Fruit fly (Drosophila melanogaster): Measurements from ENCODE around the gene CG34279.
A peak's percentile ranks its signal among the peaks of the same experiment; 100 is the strongest.

CG34279 gene

dm6 chr3R:17401289-17401752, 1.8 kb downstream of the CG34279 start (continued):
- peak; percentile 40; the same call in 1 of the 3 replicates for TF ChIP-seq tgo (GFP tag; IDR thresholded peaks at IDR 0.05)
- peak; percentile 67 for TF ChIP-seq slbo (GFP tag; IDR thresholded peaks at IDR 0.05)
- peak; percentile 40 for TF ChIP-seq B-H2 (GFP tag; optimal IDR thresholded peaks at IDR 0.05)
- no peak for TF ChIP-seq Trl (optimal IDR thresholded peaks at IDR 0.05)
- TF ChIP-seq Trl (GFP tag; optimal IDR thresholded peaks at IDR 0.05) = peak; percentile 53
- TF ChIP-seq prd (optimal IDR thresholded peaks at IDR 0.05) = no peak
- peak; percentile 59 for TF ChIP-seq prd (GFP tag; IDR thresholded peaks at IDR 0.05)
- no peak for TF ChIP-seq ap (GFP tag; IDR thresholded peaks at IDR 0.05)
- TF ChIP-seq ash1 (GFP tag; optimal IDR thresholded peaks at IDR 0.05) = no peak
- peak; percentile 47 for TF ChIP-seq dmrt99B (tag; optimal IDR thresholded peaks at IDR 0.05)
- no peak for TF ChIP-seq run (tag; optimal IDR thresholded peaks at IDR 0.05)
- no peak for TF ChIP-seq CG8281 (tag; optimal IDR thresholded peaks at IDR 0.05)
- peak; percentile 39 for TF ChIP-seq CG13624 (GFP tag; optimal IDR thresholded peaks at IDR 0.05)
- no peak for TF ChIP-seq gce (GFP tag; IDR thresholded peaks at IDR 0.05)
- TF ChIP-seq Gsc (GFP tag; IDR thresholded peaks at IDR 0.05) = no peak
- no peak for TF ChIP-seq tll (GFP tag; optimal IDR thresholded peaks at IDR 0.05)
- TF ChIP-seq sens (GFP tag) = peak; percentile 89
- peak; percentile 45; the same call in 1 of the 2 replicates for TF ChIP-seq CG6272 (GFP tag; IDR thresholded peaks at IDR 0.05)
- TF ChIP-seq CG10431 (GFP tag; optimal IDR thresholded peaks at IDR 0.05) = no peak
- peak; percentile 50 for TF ChIP-seq az2 (GFP tag; optimal IDR thresholded peaks at IDR 0.05)
- TF ChIP-seq CoRest (tag; optimal IDR thresholded peaks at IDR 0.05) = peak; percentile 66
- TF ChIP-seq CG13287 (GFP tag; IDR thresholded peaks at IDR 0.05; ENCODE audit: partially characterized antibody) = peak; percentile 86
- TF ChIP-seq toy (GFP tag; IDR thresholded peaks at IDR 0.05) = no peak
- no peak for TF ChIP-seq CG16815 (GFP tag; optimal IDR thresholded peaks at IDR 0.05)
- TF ChIP-seq gt (GFP tag; IDR thresholded peaks at IDR 0.05) = no peak
- TF ChIP-seq sob (GFP tag; IDR thresholded peaks at IDR 0.05) = 0 out of 2 replicates have a peak, but pooled peaks have one; percentile 43
- peak; percentile 44 for TF ChIP-seq B-H1 (GFP tag; IDR thresholded peaks at IDR 0.05)
- TF ChIP-seq Xrp1 (GFP tag; IDR thresholded peaks at IDR 0.05) = peak; percentile 17; the same call in 1 of the 2 replicates
- TF ChIP-seq sc (optimal IDR thresholded peaks at IDR 0.05) = no peak
- no peak for TF ChIP-seq sc (GFP tag; optimal IDR thresholded peaks at IDR 0.05)
- TF ChIP-seq Ravus (GFP tag; IDR thresholded peaks at IDR 0.05) = no peak
- TF ChIP-seq CG7271 (tag; optimal IDR thresholded peaks at IDR 0.05) = no peak
- TF ChIP-seq ind (GFP tag; optimal IDR thresholded peaks at IDR 0.05) = peak; percentile 33
- no peak for TF ChIP-seq usp (GFP tag; optimal IDR thresholded peaks at IDR 0.05)
- TF ChIP-seq ab (GFP tag; optimal IDR thresholded peaks at IDR 0.05) = peak; percentile 11
- no peak for TF ChIP-seq sima (GFP tag; optimal IDR thresholded peaks at IDR 0.05)
- peak; percentile 79 for TF ChIP-seq CG4617 (GFP tag; optimal IDR thresholded peaks at IDR 0.05; ENCODE audit: borderline replicate concordance)
- TF ChIP-seq Dip3 (GFP tag; optimal IDR thresholded peaks at IDR 0.05) = peak; percentile 64
- TF ChIP-seq Sin3A (optimal IDR thresholded peaks at IDR 0.05) = no peak
- TF ChIP-seq sug (tag; optimal IDR thresholded peaks at IDR 0.05) = peak; percentile 52
- TF ChIP-seq wor (GFP tag; IDR thresholded peaks at IDR 0.05) = no peak
- TF ChIP-seq gsb (GFP tag; IDR thresholded peaks at IDR 0.05) = no peak
- TF ChIP-seq fu2 (GFP tag; optimal IDR thresholded peaks at IDR 0.05) = peak; percentile 67
- no peak for TF ChIP-seq sqz (GFP tag; optimal IDR thresholded peaks at IDR 0.05)
- no peak for TF ChIP-seq Poxn (GFP tag; IDR thresholded peaks at IDR 0.05)
- TF ChIP-seq BtbVII (GFP tag; optimal IDR thresholded peaks at IDR 0.05) = peak; percentile 3
- no peak for TF ChIP-seq CG10462 (GFP tag; optimal IDR thresholded peaks at IDR 0.05)
- peak; percentile 71 for TF ChIP-seq CG1024 (GFP tag; IDR thresholded peaks at IDR 0.05)
- TF ChIP-seq gro (GFP tag; optimal IDR thresholded peaks at IDR 0.05) = peak; percentile 51
- TF ChIP-seq CG1602 (GFP tag; optimal IDR thresholded peaks at IDR 0.05) = peak; percentile 22
- TF ChIP-seq HHEX (GFP tag; optimal IDR thresholded peaks at IDR 0.05) = no peak
- peak; percentile 16 for TF ChIP-seq crc (GFP tag; optimal IDR thresholded peaks at IDR 0.05)
- TF ChIP-seq trh (GFP tag; optimal IDR thresholded peaks at IDR 0.05) = no peak
- peak; percentile 18 for TF ChIP-seq CG8388 (GFP tag; optimal IDR thresholded peaks at IDR 0.05)

All from whole organism, embryonic.